Worm (Caenorhabditis elegans) whole organism, early embryonic: ENCODE measurements around the gene Y17D7C.6.

ENCODE experiments used
- B0310.2 ChIP-seq: sonication (generic microtip); optimal IDR thresholded peaks from 2 replicates; lab custom pipeline; 2016; ENCODE audit warnings: mild to moderate bottlenecking, missing genetic modification characterization, missing compliant biosample characterization
- F13C5.2 ChIP-seq: sonication (generic microtip); optimal IDR thresholded peaks from 2 replicates; lab custom pipeline; 2017; ENCODE audit warnings: mild to moderate bottlenecking, missing genetic modification characterization, inconsistent platforms, missing compliant biosample characterization
- aly-1 ChIP-seq: sonication (generic microtip); optimal IDR thresholded peaks from 2 replicates; lab custom pipeline; 2016; ENCODE audit warnings: missing genetic modification characterization, missing compliant biosample characterization
- ama-1 ChIP-seq: fragments of 150-350 bp; optimal IDR thresholded peaks from 2 replicates; lab custom pipeline; 2014
- ceh-13 ChIP-seq: fragments of 200-800 bp; sonication (Bioruptor generic); optimal IDR thresholded peaks from 2 replicates; lab custom pipeline; 2018; ENCODE audit warnings: mild to moderate bottlenecking, missing genetic modification characterization, missing compliant biosample characterization
- ceh-36 ChIP-seq: sonication (generic microtip); optimal IDR thresholded peaks from 2 replicates; lab custom pipeline; 2016; ENCODE audit warnings: missing genetic modification characterization, inconsistent platforms, missing compliant biosample characterization
- ets-7 ChIP-seq: sonication (generic microtip); optimal IDR thresholded peaks from 2 replicates; lab custom pipeline; 2016; ENCODE audit warnings: missing genotype, missing genetic modification characterization, missing compliant biosample characterization
- flt-1 ChIP-seq: fragments of 200-800 bp; sonication (Bioruptor generic); IDR thresholded peaks from 2 replicates; pipeline ENCODE4 v1.3.6; 2022; ENCODE audit warnings: missing genetic modification characterization, missing compliant biosample characterization
- hmbx-1 ChIP-seq: sonication (generic microtip); optimal IDR thresholded peaks from 2 replicates; lab custom pipeline; 2016; ENCODE audit warnings: mild to moderate bottlenecking, missing genetic modification characterization, missing compliant biosample characterization
- hmg-4 ChIP-seq: fragments of 200-800 bp; sonication (Bioruptor generic); optimal IDR thresholded peaks from 2 replicates; lab custom pipeline; 2018; ENCODE audit warnings: mild to moderate bottlenecking, missing genetic modification characterization, missing compliant biosample characterization
- hnd-1 ChIP-seq: sonication (generic microtip); optimal IDR thresholded peaks from 2 replicates; lab custom pipeline; 2016; ENCODE audit warnings: missing genetic modification characterization, missing compliant biosample characterization
- pes-1 ChIP-seq: fragments of 200-800 bp; sonication (Bioruptor generic); IDR thresholded peaks from 2 replicates; pipeline ENCODE4 v1.3.6; 2022; ENCODE audit warnings: missing genetic modification reagents, missing genetic modification characterization, missing compliant biosample characterization
- scrt-1 ChIP-seq: fragments of 200-800 bp; sonication (Bioruptor generic); IDR thresholded peaks from 2 replicates; pipeline ENCODE4 v1.3.6; 2022; ENCODE audit warnings: missing genetic modification characterization, missing compliant biosample characterization
- sea-1 ChIP-seq: fragments of 200-800 bp; sonication (Bioruptor generic); conservative IDR thresholded peaks from 2 replicates; pipeline ENCODE4 v1.3.6; 2022; ENCODE audit warnings: missing genetic modification characterization, missing compliant biosample characterization
- tbx-11 ChIP-seq: fragments of 200-800 bp; sonication (Bioruptor generic); IDR thresholded peaks from 2 replicates; pipeline ENCODE4 v1.3.6; 2022; ENCODE audit warnings: missing genetic modification characterization, missing compliant biosample characterization
- tbx-37 ChIP-seq: fragments of 200-800 bp; sonication (Bioruptor generic); conservative IDR thresholded peaks from 2 replicates; pipeline ENCODE4 v1.3.6; 2022; ENCODE audit warnings: missing genetic modification reagents, missing genetic modification characterization, missing compliant biosample characterization
- tra-4 ChIP-seq: sonication (generic microtip); optimal IDR thresholded peaks from 2 replicates; lab custom pipeline; 2017; ENCODE audit warnings: missing genetic modification characterization, missing compliant biosample characterization

Gene Y17D7C.6

DNA sequence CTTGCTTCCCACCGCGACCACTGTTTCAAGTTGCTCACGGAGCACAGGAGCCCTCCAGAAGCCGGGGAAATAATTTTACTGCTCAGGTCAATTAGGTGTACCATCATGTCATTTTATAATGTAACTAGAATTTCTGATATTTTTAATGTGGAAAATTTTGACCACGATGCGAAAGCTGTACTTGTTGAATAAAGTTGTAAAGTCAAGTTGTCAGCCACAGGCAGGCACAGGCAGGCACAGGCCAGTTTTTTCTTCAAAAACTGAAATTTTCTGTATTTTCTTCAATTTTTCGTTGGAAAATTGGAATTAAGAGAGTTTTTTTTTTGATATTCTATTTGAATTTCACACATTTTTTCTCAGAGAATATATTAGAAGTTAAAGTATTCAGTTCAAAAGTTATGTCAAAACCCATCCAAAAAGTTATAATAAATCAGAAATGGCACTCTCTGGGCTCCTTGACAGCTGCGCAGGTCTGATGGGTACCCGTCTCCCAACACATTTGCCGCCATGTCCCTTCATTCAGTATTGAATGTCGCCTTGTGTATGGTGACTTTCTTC is 3.5 kb upstream of the Y17D7C.6 start, which contains the start of gene Y17D7C.1:
Y17D7C.1 (plus strand) TSS at position 508 of the 558 bp plus-strand sequence.
- TF ChIP-seq ceh-13 (GFP tag; lab: Kevin White, UChicago) (no peak), ama-1 (lab: Kevin White, UChicago) (no peak), tbx-11 (GFP tag; lab: Robert Waterston, UW) (peak; percentile 3; the same call in 1 of the 2 replicates), B0310.2 (tag; lab: Kevin White, UChicago) (no peak)

DNA sequence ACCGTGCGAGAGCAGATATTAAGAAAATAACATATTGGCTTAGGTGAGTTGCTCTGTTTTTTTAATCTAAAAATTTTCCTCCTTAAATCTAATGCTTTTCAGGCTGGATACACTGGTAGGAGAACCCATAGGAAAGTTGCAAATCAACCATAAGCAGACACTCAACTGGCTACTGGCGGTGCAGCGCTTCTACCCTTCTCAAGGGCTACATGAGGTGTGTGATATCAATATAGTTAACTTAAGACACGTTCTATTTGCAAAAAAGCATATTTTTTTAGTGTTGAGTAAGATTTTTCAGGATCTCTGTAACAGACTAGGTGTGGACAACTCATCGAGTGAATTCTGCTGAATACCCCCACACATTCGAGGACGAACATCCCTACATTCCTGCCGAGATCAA is 1.6 kb upstream of the Y17D7C.6 start:
- TF ChIP-seq B0310.2 (tag; lab: Kevin White, UChicago): no peak
- TF ChIP-seq ets-7: no peak
- TF ChIP-seq scrt-1 (GFP tag; lab: Robert Waterston, UW): no peak
- TF ChIP-seq F13C5.2 (tag; lab: Kevin White, UChicago): no peak
- no peak for TF ChIP-seq aly-1 (tag; lab: Kevin White, UChicago)
- TF ChIP-seq flt-1 (GFP tag; lab: Robert Waterston, UW): no peak
- TF ChIP-seq tbx-37 (GFP tag; lab: Robert Waterston, UW): no peak
- no peak for TF ChIP-seq tra-4 (tag; lab: Kevin White, UChicago)

DNA sequence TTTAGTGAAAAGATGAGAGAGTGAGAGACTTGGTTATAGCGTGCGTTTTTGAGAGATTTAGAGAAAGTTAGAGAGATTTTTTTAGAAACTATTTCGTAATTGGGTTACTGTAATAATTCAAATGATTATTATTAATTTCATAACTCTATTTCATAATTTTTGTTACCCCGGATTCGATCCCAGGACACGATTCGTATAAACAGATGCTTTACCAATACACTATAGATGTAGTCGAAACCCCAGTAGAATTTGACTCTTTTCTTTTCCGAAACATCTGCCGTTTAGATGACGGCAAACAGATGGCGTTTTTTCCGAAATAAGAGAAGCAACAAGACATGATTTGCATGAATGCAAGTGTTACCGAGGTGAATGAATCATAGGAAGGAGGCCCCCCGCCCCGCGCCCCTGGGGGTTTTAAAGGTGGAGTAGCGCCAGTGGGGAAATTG is 458 bp downstream of the Y17D7C.6 start:
- no peak for TF ChIP-seq tra-4 (tag; lab: Kevin White, UChicago)
- TF ChIP-seq flt-1 (GFP tag; lab: Robert Waterston, UW): no peak; the same call in 1 of the 2 replicates
- no peak for TF ChIP-seq pes-1 (GFP tag; lab: Robert Waterston, UW)
- 0 out of 2 replicates have a peak, but pooled peaks have one; percentile 25 for TF ChIP-seq scrt-1 (GFP tag; lab: Robert Waterston, UW)
- no peak for TF ChIP-seq hmg-4 (GFP tag; lab: Kevin White, UChicago)
- no peak for TF ChIP-seq hmbx-1 (tag; lab: Kevin White, UChicago)
- TF ChIP-seq B0310.2 (tag; lab: Kevin White, UChicago): no peak
- peak; percentile 59 for TF ChIP-seq ceh-13 (GFP tag; lab: Kevin White, UChicago)

DNA sequence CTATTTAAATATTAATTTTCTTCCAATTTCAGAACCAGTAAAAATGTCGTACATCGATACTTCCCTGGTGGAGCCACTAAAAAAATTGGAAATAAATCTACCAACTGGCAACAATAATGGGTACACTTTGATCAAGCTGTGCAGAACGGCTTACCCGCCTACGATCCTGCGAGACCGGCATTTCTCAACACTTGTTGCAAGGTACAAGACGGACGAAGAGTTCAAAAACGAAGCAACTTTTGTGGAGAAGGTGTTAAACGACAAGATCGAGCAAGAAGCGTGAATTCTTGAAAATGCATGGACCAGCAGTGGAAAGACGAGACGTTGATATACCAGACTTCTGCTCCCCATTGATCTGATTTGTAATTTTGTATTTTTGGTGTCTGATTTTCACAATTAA is 1.8 kb downstream of the Y17D7C.6 start:
- TF ChIP-seq tra-4 (tag; lab: Kevin White, UChicago) (no peak), tbx-11 (GFP tag; lab: Robert Waterston, UW) (no peak), F13C5.2 (tag; lab: Kevin White, UChicago) (no peak), ets-7 (no peak), B0310.2 (tag; lab: Kevin White, UChicago) (no peak), hnd-1 (tag; lab: Kevin White, UChicago) (no peak), scrt-1 (GFP tag; lab: Robert Waterston, UW) (no peak), hmg-4 (GFP tag; lab: Kevin White, UChicago) (no peak), aly-1 (tag; lab: Kevin White, UChicago) (no peak), ama-1 (lab: Kevin White, UChicago) (no peak)

DNA sequence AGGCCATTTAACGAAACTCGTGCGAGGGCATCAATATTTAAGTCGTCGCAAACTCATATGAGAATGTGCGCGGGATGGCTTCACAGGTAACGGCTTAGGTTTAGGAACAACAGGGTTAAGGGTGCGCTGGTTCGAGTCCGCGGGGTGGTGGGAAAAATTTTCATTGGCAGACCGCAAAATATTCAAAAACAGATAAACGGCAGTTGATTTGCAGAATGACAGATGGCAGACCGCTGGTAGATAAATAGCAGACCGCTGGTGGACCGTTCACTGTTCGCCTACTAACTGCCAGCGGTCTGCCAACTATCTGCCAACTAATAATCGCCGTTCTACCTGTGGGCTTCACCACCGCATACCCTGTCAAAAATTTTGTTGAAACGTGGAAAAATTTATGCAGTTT is 2.5 kb downstream of the Y17D7C.6 start:
- TF ChIP-seq ceh-13 (GFP tag; lab: Kevin White, UChicago) (peak; percentile 40), aly-1 (tag; lab: Kevin White, UChicago) (peak; percentile 62), sea-1 (GFP tag; lab: Robert Waterston, UW) (peak; percentile 74), ets-7 (no peak), hmg-4 (GFP tag; lab: Kevin White, UChicago) (no peak), ceh-36 (tag; lab: Kevin White, UChicago) (no peak), pes-1 (GFP tag; lab: Robert Waterston, UW) (no peak), scrt-1 (GFP tag; lab: Robert Waterston, UW) (0 out of 2 replicates have a peak, but pooled peaks have one; percentile 58), flt-1 (GFP tag; lab: Robert Waterston, UW) (peak; percentile 40; the same call in 1 of the 2 replicates), tbx-11 (GFP tag; lab: Robert Waterston, UW) (peak; percentile 40; the same call in 1 of the 2 replicates), tbx-37 (GFP tag; lab: Robert Waterston, UW) (no peak)

DNA sequence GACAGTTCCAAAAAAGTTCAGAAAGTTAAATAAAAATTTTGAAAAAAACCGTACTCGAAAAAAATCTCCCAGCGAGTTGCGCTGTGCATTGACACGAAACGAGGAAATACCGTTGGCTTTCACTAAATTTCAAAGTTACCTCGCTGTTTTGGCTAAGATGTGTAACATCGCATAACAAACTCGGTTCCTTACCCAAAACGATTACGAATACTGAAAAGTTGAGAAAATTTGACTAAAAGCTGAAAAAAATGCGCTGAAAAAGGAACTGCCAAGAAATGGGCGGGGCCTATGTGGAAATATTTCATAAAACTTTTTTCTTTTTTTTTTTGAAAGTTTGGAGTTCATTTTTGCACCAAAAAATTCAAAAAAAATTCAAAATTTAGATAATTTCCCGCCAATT is 9.8 kb downstream of the Y17D7C.6 start:
- TF ChIP-seq F13C5.2 (tag; lab: Kevin White, UChicago) (no peak), pes-1 (GFP tag; lab: Robert Waterston, UW) (no peak), hmg-4 (GFP tag; lab: Kevin White, UChicago) (no peak), flt-1 (GFP tag; lab: Robert Waterston, UW) (no peak), hnd-1 (tag; lab: Kevin White, UChicago) (no peak), ceh-36 (tag; lab: Kevin White, UChicago) (no peak)

DNA sequence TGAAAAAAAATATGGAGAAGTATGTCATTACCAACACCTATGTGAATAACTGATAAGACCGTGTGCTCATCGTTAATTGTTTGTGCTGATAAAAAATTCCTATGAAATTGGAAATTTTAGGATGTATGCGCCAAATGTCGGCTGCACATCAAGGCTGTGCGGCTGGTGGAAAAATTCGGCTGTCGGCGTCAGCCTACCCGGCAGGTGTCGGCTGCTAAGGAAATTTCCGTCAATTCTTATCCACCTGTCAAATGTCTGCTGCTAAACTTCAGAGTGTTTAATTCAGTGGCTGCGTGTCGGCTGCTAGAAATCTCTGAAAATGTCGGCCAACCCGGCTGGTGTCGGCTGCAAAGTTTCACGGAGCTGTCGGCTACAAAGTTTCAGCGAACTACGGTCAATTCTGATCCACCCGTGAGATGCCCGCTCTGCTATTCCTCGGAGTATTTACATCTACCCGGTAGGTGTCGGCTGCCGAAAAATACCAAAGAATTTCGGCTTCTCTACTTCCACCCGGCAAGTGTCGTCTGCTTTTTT is 10.4 kb downstream of the Y17D7C.6 start, which contains the start of gene Y17D7C.2:
Y17D7C.2 (minus strand) TSS at position 32 of the 534 bp plus-strand sequence.
- TF ChIP-seq ceh-36 (tag; lab: Kevin White, UChicago): no peak
- TF ChIP-seq ceh-13 (GFP tag; lab: Kevin White, UChicago): peak; percentile 70
- peak; percentile 33 for TF ChIP-seq ama-1 (lab: Kevin White, UChicago)
- peak; percentile 86 for TF ChIP-seq aly-1 (tag; lab: Kevin White, UChicago)
- TF ChIP-seq scrt-1 (GFP tag; lab: Robert Waterston, UW): peak; percentile 63
- TF ChIP-seq tra-4 (tag; lab: Kevin White, UChicago): no peak
- no peak for TF ChIP-seq hnd-1 (tag; lab: Kevin White, UChicago)
- TF ChIP-seq hmg-4 (GFP tag; lab: Kevin White, UChicago): peak; percentile 1
- peak; percentile 84 for TF ChIP-seq sea-1 (GFP tag; lab: Robert Waterston, UW)
- peak; percentile 52; the same call in 1 of the 2 replicates for TF ChIP-seq tbx-11 (GFP tag; lab: Robert Waterston, UW)
- peak; percentile 44; the same call in 1 of the 2 replicates for TF ChIP-seq flt-1 (GFP tag; lab: Robert Waterston, UW)
